Fruit fly (Drosophila melanogaster) whole organism, embryonic: ENCODE results near the gene P5CDh1.

Source experiments
- ATbp ChIP-seq: fragments of 200-800 bp; sonication (Bioruptor generic); optimal IDR thresholded peaks from 2 replicates; lab custom pipeline; 2017; ENCODE audit warnings: missing biosample characterization, mild to moderate bottlenecking, missing genetic modification characterization, missing genetic modification reagents
- Atf3 ChIP-seq: fragments of 200-800 bp; sonication (Bioruptor generic); optimal IDR thresholded peaks from 3 replicates; lab custom pipeline; 2016; ENCODE audit warnings: missing biosample characterization, missing genetic modification characterization
- BEAF-32 ChIP-seq: fragments of 200-800 bp; sonication (Bioruptor generic); optimal IDR thresholded peaks from 3 replicates; lab custom pipeline; 2017; ENCODE audit warnings: missing biosample characterization, missing genetic modification characterization, mild to moderate bottlenecking, moderate library complexity, missing genetic modification reagents
- CG10543 ChIP-seq: fragments of 200-800 bp; sonication (Bioruptor generic); optimal IDR thresholded peaks from 3 replicates; lab custom pipeline; 2017; ENCODE audit warnings: missing biosample characterization, mild to moderate bottlenecking, missing genetic modification characterization, moderate library complexity
- CG12104 ChIP-seq: fragments of 200-800 bp; sonication (Bioruptor generic); optimal IDR thresholded peaks from 3 replicates; lab custom pipeline; 2016; ENCODE audit warnings: missing biosample characterization, missing genetic modification characterization
- CG13624 ChIP-seq: fragments of 200-800 bp; sonication (Bioruptor generic); optimal IDR thresholded peaks from 2 replicates; lab custom pipeline; 2016; ENCODE audit warnings: missing biosample characterization, missing genetic modification characterization
- CG14965 ChIP-seq: fragments of 200-800 bp; sonication (Bioruptor generic); optimal IDR thresholded peaks from 2 replicates; lab custom pipeline; 2016; ENCODE audit warnings: missing biosample characterization, missing genetic modification characterization, borderline replicate concordance
- CG15514 ChIP-seq: fragments of 200-800 bp; sonication (Bioruptor generic); optimal IDR thresholded peaks from 3 replicates; lab custom pipeline; 2017; ENCODE audit warnings: missing biosample characterization, missing genetic modification characterization, mild to moderate bottlenecking, moderate library complexity, missing genetic modification reagents
- CG17912 ChIP-seq: fragments of 200-800 bp; sonication (Bioruptor generic); optimal IDR thresholded peaks from 2 replicates; lab custom pipeline; 2018; ENCODE audit warnings: missing biosample characterization, mild to moderate bottlenecking, missing genetic modification characterization
- CG1792 ChIP-seq: fragments of 200-800 bp; sonication (Bioruptor generic); optimal IDR thresholded peaks from 2 replicates; lab custom pipeline; 2016; ENCODE audit warnings: missing biosample characterization, missing genetic modification characterization
- CG18476 ChIP-seq: fragments of 200-800 bp; sonication (Bioruptor generic); optimal IDR thresholded peaks from 2 replicates; lab custom pipeline; 2016; ENCODE audit warnings: missing biosample characterization, mild to moderate bottlenecking, missing genetic modification characterization
- CG2129 ChIP-seq: fragments of 200-800 bp; sonication (Bioruptor generic); IDR thresholded peaks from 2 replicates; pipeline ENCODE4 v1.3.6; 2022; ENCODE audit warnings: missing biosample characterization, missing genetic modification characterization; ENCODE audit not compliant: partially characterized antibody
- CG2199 ChIP-seq: fragments of 200-800 bp; sonication (Bioruptor generic); IDR thresholded peaks from 3 replicates; pipeline ENCODE4 v1.3.6; 2022; ENCODE audit warnings: missing biosample characterization, missing genetic modification characterization
- CG3726 ChIP-seq: fragments of 200-800 bp; sonication (Bioruptor generic); IDR thresholded peaks from 3 replicates; pipeline ENCODE4, ENCODE4 v1.3.6; 2022; ENCODE audit warnings: missing biosample characterization, missing genetic modification characterization
- CG4707 ChIP-seq: fragments of 200-800 bp; sonication (Bioruptor generic); optimal IDR thresholded peaks from 2 replicates; lab custom pipeline; 2018; ENCODE audit warnings: missing biosample characterization, mild to moderate bottlenecking, missing genetic modification characterization, moderate library complexity
- CG6175 ChIP-seq: fragments of 200-800 bp; sonication (Bioruptor generic); IDR thresholded peaks from 3 replicates; pipeline ENCODE4 v1.3.6; 2022; ENCODE audit warnings: missing biosample characterization, missing genetic modification characterization
- CG6683 ChIP-seq: fragments of 200-800 bp; sonication (Bioruptor generic); optimal IDR thresholded peaks from 2 replicates; lab custom pipeline; 2017; ENCODE audit warnings: missing biosample characterization, mild to moderate bottlenecking, missing genetic modification characterization, missing genetic modification reagents
- CG7271 ChIP-seq: fragments of 200-800 bp; sonication (Bioruptor generic); optimal IDR thresholded peaks from 2 replicates; lab custom pipeline; 2018; ENCODE audit warnings: missing biosample characterization, mild to moderate bottlenecking, missing genetic modification characterization, moderate library complexity
- CG7556 ChIP-seq: fragments of 200-800 bp; sonication (Bioruptor generic); optimal IDR thresholded peaks from 2 replicates; lab custom pipeline; 2017; ENCODE audit warnings: missing biosample characterization, mild to moderate bottlenecking, missing genetic modification characterization
- CG7928 ChIP-seq: fragments of 200-800 bp; sonication (Bioruptor generic); optimal IDR thresholded peaks from 2 replicates; lab custom pipeline; 2017; ENCODE audit warnings: missing biosample characterization, mild to moderate bottlenecking, missing genetic modification characterization
- CG8924 ChIP-seq: fragments of 200-800 bp; optimal IDR thresholded peaks from 3 replicates; lab custom pipeline; 2019; ENCODE audit warnings: missing biosample characterization, mild to moderate bottlenecking, missing genetic modification characterization, moderate library complexity
- Doc3 ChIP-seq: fragments of 200-800 bp; sonication (Bioruptor generic); IDR thresholded peaks from 3 replicates; pipeline ENCODE4 v1.3.6; 2022; ENCODE audit warnings: missing biosample characterization, missing genetic modification characterization; ENCODE audit not compliant: partially characterized antibody
- Dref ChIP-seq: fragments of 200-800 bp; sonication (Bioruptor generic); IDR thresholded peaks from 2 replicates; pipeline ENCODE4 v1.3.6; 2022; ENCODE audit warnings: missing biosample characterization, missing genetic modification characterization
- ERR ChIP-seq: fragments of 200-800 bp; sonication (Bioruptor generic); optimal IDR thresholded peaks from 2 replicates; lab custom pipeline; 2016; ENCODE audit warnings: missing biosample characterization, missing genetic modification characterization
- Hand ChIP-seq: fragments of 200-800 bp; sonication (Bioruptor generic); optimal IDR thresholded peaks from 2 replicates; lab custom pipeline; 2017; ENCODE audit warnings: mild to moderate bottlenecking, missing biosample characterization, missing genetic modification reagents, missing genetic modification characterization
- Hey ChIP-seq: fragments of 200-800 bp; sonication (Bioruptor generic); optimal IDR thresholded peaks from 3 replicates; lab custom pipeline; 2018; ENCODE audit warnings: missing biosample characterization, mild to moderate bottlenecking, missing genetic modification characterization
- Hmr ChIP-seq: fragments of 200-800 bp; sonication (Bioruptor generic); optimal IDR thresholded peaks from 3 replicates; lab custom pipeline; 2017; ENCODE audit warnings: mild to moderate bottlenecking, missing biosample characterization, missing genetic modification reagents, missing genetic modification characterization
- Mad ChIP-seq: fragments of 200-800 bp; sonication (Bioruptor generic); optimal IDR thresholded peaks from 2 replicates; lab custom pipeline; 2016; ENCODE audit warnings: missing biosample characterization, missing genetic modification characterization
- NC2α ChIP-seq: fragments of 200-800 bp; sonication (Bioruptor generic); optimal IDR thresholded peaks from 2 replicates; lab custom pipeline; 2016; ENCODE audit warnings: missing biosample characterization, missing genetic modification characterization
- Scr ChIP-seq: fragments of 200-800 bp; sonication (Bioruptor generic); IDR thresholded peaks from 2 replicates; pipeline ENCODE4 v1.3.6; 2022; ENCODE audit warnings: missing biosample characterization, missing genetic modification characterization; ENCODE audit not compliant: partially characterized antibody
- Sin3A ChIP-seq: fragments of >200 bp; optimal IDR thresholded peaks from 2 replicates; lab custom pipeline; 2018
- bbx ChIP-seq: fragments of 200-800 bp; sonication (Bioruptor generic); IDR thresholded peaks from 2 replicates; pipeline ENCODE4 v1.3.6; 2022; ENCODE audit warnings: missing biosample characterization, missing genetic modification characterization; ENCODE audit not compliant: partially characterized antibody
- corto ChIP-seq: fragments of 200-800 bp; sonication (Bioruptor generic); optimal IDR thresholded peaks from 2 replicates; lab custom pipeline; 2016; ENCODE audit warnings: missing biosample characterization, mild to moderate bottlenecking, missing genetic modification characterization, moderate library complexity
- cwo ChIP-seq: fragments of 200-800 bp; sonication (Bioruptor generic); optimal IDR thresholded peaks from 3 replicates; lab custom pipeline; 2017; ENCODE audit warnings: missing biosample characterization, missing genetic modification characterization, mild to moderate bottlenecking, moderate library complexity, missing genetic modification reagents
- danr ChIP-seq: fragments of 200-800 bp; sonication (Bioruptor generic); IDR thresholded peaks from 2 replicates; pipeline ENCODE4 v1.3.6; 2022; ENCODE audit warnings: missing biosample characterization, missing genetic modification characterization
- dimm ChIP-seq: fragments of 200-800 bp; sonication (Bioruptor generic); IDR thresholded peaks from 2 replicates; pipeline ENCODE4 v1.3.6; 2022; ENCODE audit warnings: missing biosample characterization, missing genetic modification characterization
- dmrt99B ChIP-seq: fragments of 200-800 bp; sonication (Bioruptor generic); optimal IDR thresholded peaks from 2 replicates; lab custom pipeline; 2018; ENCODE audit warnings: missing biosample characterization, mild to moderate bottlenecking, missing genetic modification characterization, moderate library complexity
- ftz-f1 ChIP-seq: fragments of 200-800 bp; sonication (Bioruptor generic); optimal IDR thresholded peaks from 2 replicates; lab custom pipeline; 2016; ENCODE audit warnings: missing biosample characterization, missing genetic modification characterization
- klu ChIP-seq: fragments of 200-800 bp; sonication (Bioruptor generic); IDR thresholded peaks from 2 replicates; pipeline ENCODE4 v1.3.6; 2022; ENCODE audit warnings: missing biosample characterization, missing genetic modification characterization
- mam ChIP-seq: fragments of 200-800 bp; sonication (Bioruptor generic); optimal IDR thresholded peaks from 3 replicates; lab custom pipeline; 2016; ENCODE audit warnings: missing biosample characterization, missing genetic modification characterization
- pfk ChIP-seq: fragments of 200-800 bp; sonication (Bioruptor generic); optimal IDR thresholded peaks from 2 replicates; lab custom pipeline; 2018; ENCODE audit warnings: missing biosample characterization, mild to moderate bottlenecking, missing genetic modification characterization, moderate library complexity
- pita ChIP-seq: fragments of 200-800 bp; sonication (Bioruptor generic); optimal IDR thresholded peaks from 2 replicates; lab custom pipeline; 2017; ENCODE audit warnings: missing biosample characterization, mild to moderate bottlenecking, missing genetic modification characterization
- pum ChIP-seq: fragments of 200-800 bp; sonication (Bioruptor generic); optimal IDR thresholded peaks from 2 replicates; lab custom pipeline; 2016; ENCODE audit warnings: missing biosample characterization, missing genetic modification characterization
- run ChIP-seq: fragments of 200-800 bp; sonication (Bioruptor generic); optimal IDR thresholded peaks from 3 replicates; lab custom pipeline; 2018; ENCODE audit warnings: missing biosample characterization, mild to moderate bottlenecking, missing genetic modification characterization
- sd ChIP-seq: fragments of 200-800 bp; sonication (Bioruptor generic); optimal IDR thresholded peaks from 3 replicates; lab custom pipeline; 2018; ENCODE audit warnings: missing biosample characterization, mild to moderate bottlenecking, missing genetic modification characterization, moderate library complexity
- sisA ChIP-seq: fragments of 200-800 bp; sonication (Bioruptor generic); IDR thresholded peaks from 2 replicates; pipeline ENCODE4 v1.3.6; 2022; ENCODE audit warnings: missing biosample characterization, missing genetic modification characterization
- slbo ChIP-seq: fragments of 200-800 bp; sonication (Bioruptor generic); IDR thresholded peaks from 2 replicates; pipeline ENCODE4 v1.3.6; 2022; ENCODE audit warnings: missing biosample characterization, missing genetic modification characterization
- tgo ChIP-seq: fragments of 200-800 bp; sonication (Bioruptor generic); IDR thresholded peaks from 3 replicates; pipeline ENCODE4 v1.3.6; 2022; ENCODE audit warnings: missing biosample characterization, missing genetic modification characterization
- tin ChIP-seq: fragments of 200-800 bp; sonication (Bioruptor generic); optimal IDR thresholded peaks from 3 replicates; lab custom pipeline; 2016; ENCODE audit warnings: missing biosample characterization, missing genetic modification characterization
- toy ChIP-seq: fragments of 200-800 bp; sonication (Bioruptor generic); IDR thresholded peaks from 2 replicates; pipeline ENCODE4 v1.3.6; 2022; ENCODE audit warnings: missing biosample characterization, missing genetic modification characterization
- zfh1 ChIP-seq: fragments of 200-800 bp; sonication (Bioruptor generic); IDR thresholded peaks from 3 replicates; pipeline ENCODE4 v1.3.6; 2022; ENCODE audit warnings: missing biosample characterization, missing genetic modification characterization

The P5CDh1 gene

DNA sequence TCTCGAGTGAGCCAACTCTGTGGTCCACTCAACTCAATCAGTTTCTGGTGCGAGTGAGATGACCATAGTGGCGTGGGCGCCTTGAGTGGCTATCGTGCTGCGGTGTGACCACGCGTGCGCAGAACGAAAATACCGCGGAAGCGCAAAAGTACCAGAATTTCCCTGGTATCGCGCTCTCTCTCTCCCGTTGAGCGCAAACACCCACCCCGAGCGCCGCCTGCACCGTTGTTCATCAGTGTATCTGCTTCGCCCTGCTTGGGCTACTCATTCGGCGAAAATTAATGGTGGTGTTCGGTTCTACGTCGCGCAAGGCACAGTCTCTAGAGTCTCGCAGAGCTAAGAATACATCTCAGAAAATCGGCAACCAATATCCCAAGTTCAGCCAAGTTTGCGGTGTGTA, 38.2 kb upstream of the P5CDh1 start (continued):
- TF ChIP-seq CG7928 (GFP tag; lab: Kevin White, UChicago) (no peak), CG8924 (peak; percentile 43), CG15514 (GFP tag; lab: Kevin White, UChicago) (no peak), CG2199 (GFP tag; lab: Robert Waterston, UW) (peak; percentile 73; the same call in 2 of the 3 replicates), NC2α (no peak), Hey (tag; lab: Kevin White, UChicago) (no peak), Mad (GFP tag; lab: Kevin White, UChicago) (no peak), CG1792 (GFP tag; lab: Kevin White, UChicago) (no peak), corto (GFP tag; lab: Kevin White, UChicago) (no peak), CG10543 (GFP tag; lab: Kevin White, UChicago) (peak; percentile 50), cwo (GFP tag; lab: Kevin White, UChicago) (peak; percentile 2), dmrt99B (no peak), pfk (GFP tag; lab: Kevin White, UChicago) (peak; percentile 10), toy (0 out of 2 replicates have a peak, but pooled peaks have one; percentile 27), mam (GFP tag; lab: Kevin White, UChicago) (no peak), Hmr (GFP tag; lab: Kevin White, UChicago) (peak; percentile 63), pum (GFP tag; lab: Kevin White, UChicago) (peak; percentile 24), CG2129 (GFP tag; lab: Robert Waterston, UW) (no peak), ERR (GFP tag; lab: Kevin White, UChicago) (peak; percentile 5), zfh1 (peak; percentile 54; the same call in 2 of the 3 replicates), Scr (peak; percentile 69), Dref (0 out of 2 replicates have a peak, but pooled peaks have one; percentile 12), CG3726 (no peak), CG6683 (GFP tag; lab: Kevin White, UChicago) (peak; percentile 36), CG14965 (GFP tag; lab: Kevin White, UChicago) (no peak), CG6175 (GFP tag; lab: Robert Waterston, UW) (no peak), pita (GFP tag; lab: Kevin White, UChicago) (no peak), BEAF-32 (GFP tag; lab: Kevin White, UChicago) (peak; percentile 34), CG18476 (GFP tag; lab: Kevin White, UChicago) (no peak), dimm (GFP tag; lab: Robert Waterston, UW) (no peak), CG17912 (peak; percentile 3), klu (GFP tag; lab: Robert Waterston, UW) (no peak), ATbp (GFP tag; lab: Kevin White, UChicago) (no peak), CG12104 (GFP tag; lab: Kevin White, UChicago) (no peak), slbo (GFP tag; lab: Robert Waterston, UW) (peak; percentile 37), tin (GFP tag; lab: Kevin White, UChicago) (no peak), Hand (GFP tag; lab: Kevin White, UChicago) (peak; percentile 25), CG4707 (no peak), Sin3A (lab: Kevin White, UChicago) (no peak), run (tag; lab: Kevin White, UChicago) (no peak), Doc3 (GFP tag; lab: Robert Waterston, UW) (0 out of 3 replicates have a peak, but pooled peaks have one; percentile 38), Atf3 (GFP tag; lab: Kevin White, UChicago) (no peak), sisA (no peak), tgo (GFP tag; lab: Robert Waterston, UW) (no peak), ftz-f1 (peak; percentile 59), sd (tag; lab: Kevin White, UChicago) (peak; percentile 69), danr (no peak), CG7271 (tag; lab: Kevin White, UChicago) (peak; percentile 32), CG7556 (GFP tag; lab: Kevin White, UChicago) (no peak), CG13624 (GFP tag; lab: Kevin White, UChicago) (peak; percentile 61), bbx (GFP tag; lab: Robert Waterston, UW) (peak; percentile 95)
